Worm (Caenorhabditis elegans) whole organism, L4/young adult: ENCODE measurements around the gene clec-171.

Experiments
- W03F9.2 ChIP-seq: fragments of 150-350 bp; optimal IDR thresholded peaks from 2 replicates; lab custom pipeline; 2014; ENCODE audit warnings: missing biosample characterization, missing genetic modification characterization
- dao-5 ChIP-seq: sonication (generic microtip); optimal IDR thresholded peaks from 2 replicates; lab custom pipeline; 2016; ENCODE audit warnings: missing genotype, missing genetic modification characterization, moderate library complexity, missing compliant biosample characterization
- him-1 ChIP-seq: sonication (generic microtip); optimal IDR thresholded peaks from 2 replicates; lab custom pipeline; 2016; ENCODE audit warnings: missing genotype, missing genetic modification reagents, missing genetic modification characterization, missing compliant biosample characterization

Gene clec-171

DNA sequence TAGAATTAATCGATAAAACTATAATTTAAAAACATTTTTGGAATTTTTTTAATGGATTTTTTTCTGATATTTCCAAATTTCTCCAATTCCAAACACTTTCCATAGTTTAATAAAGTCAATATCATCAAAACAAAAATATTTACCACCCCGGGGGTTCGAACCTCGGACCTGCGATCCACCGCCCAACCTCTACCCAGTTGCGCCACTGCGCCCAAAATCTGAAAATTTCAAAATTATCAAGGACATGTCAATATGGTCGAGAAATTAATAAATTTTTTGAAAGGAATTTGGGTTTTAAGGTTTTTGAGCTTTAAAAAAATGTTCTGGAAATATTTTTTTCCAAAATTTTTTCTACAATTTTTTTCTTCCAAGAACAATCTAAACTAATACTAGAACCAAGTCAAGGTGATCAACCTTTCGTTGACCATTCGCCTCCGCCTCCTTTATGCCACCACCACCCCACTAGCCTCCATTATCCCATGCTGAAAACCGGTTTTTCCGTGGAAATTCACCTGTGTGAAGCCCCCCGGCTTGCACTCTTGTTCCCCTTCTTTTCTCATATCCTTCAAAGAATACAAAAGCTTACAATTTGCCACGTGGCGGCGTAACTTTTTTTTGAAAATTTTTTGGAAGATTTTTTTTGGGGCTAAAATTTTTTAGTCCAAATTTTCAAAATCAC lies 45.4 kb downstream of the clec-171 start:
- no peak for TF ChIP-seq dao-5
- no peak for TF ChIP-seq W03F9.2 (tag; lab: Kevin White, UChicago)
- TF ChIP-seq him-1 (tag; lab: Kevin White, UChicago): no peak

DNA sequence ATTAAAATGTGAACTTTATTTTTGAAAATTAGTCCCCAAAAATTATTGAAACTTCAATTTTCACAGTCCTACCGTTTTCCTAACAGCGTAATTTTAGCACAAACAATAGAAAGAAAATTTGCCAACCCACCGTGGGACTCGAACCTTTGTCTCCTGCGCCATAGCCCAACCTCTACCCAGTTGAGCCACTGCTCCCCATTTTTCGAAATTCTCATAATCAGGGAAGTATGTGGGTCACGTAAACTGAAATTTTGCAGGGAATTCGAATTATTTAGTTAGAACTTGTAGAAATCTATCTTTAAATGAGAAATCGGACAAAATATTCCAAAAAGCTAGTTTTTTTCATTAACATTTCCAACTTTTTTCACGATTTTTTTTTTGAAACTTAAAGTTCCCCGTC lies 46.8 kb downstream of the clec-171 start:
- no peak for TF ChIP-seq W03F9.2 (tag; lab: Kevin White, UChicago)
- TF ChIP-seq him-1 (tag; lab: Kevin White, UChicago): no peak
- no peak for TF ChIP-seq dao-5

DNA sequence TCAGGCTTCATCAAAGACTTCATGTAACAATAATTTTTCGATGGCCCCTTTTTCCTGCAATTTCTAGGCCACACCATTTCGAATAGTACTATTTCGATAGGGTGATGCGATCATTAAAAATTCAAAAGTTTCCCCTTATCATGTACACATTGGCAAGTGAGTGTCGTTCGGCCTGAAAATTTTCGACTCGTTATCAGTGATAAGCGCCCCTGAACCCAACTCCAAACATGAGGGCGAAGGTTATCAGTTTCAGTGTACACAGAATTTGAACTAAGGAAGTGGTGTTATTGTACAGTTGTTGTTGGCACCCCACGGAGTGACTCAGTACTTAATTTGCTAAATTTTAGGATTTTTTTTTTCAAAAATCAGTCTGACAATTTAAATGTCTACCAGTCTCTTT lies 48.2 kb downstream of the clec-171 start:
- no peak for TF ChIP-seq him-1 (tag; lab: Kevin White, UChicago)
- no peak for TF ChIP-seq W03F9.2 (tag; lab: Kevin White, UChicago)
- TF ChIP-seq dao-5: no peak

DNA sequence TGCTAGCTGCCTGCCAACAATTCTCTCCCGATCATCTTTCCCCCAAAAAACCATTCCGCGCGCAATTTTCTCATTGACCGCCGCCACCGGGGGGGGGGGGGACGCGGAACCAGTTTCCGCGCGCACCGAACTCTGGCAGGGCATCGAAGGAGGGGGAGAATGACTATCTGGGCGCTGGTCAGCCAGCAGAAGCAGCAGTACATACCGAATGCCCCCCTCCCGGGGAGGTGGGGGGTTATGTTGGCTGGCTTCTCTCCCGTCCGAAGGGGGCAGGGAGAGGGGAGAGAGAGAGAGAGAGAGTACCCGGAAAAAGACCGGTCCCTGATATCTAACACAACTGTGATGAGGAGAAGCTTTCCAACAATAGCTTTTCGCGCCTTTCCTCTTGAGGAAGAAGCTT lies 49.5 kb downstream of the clec-171 start:
- no peak for TF ChIP-seq him-1 (tag; lab: Kevin White, UChicago)

DNA sequence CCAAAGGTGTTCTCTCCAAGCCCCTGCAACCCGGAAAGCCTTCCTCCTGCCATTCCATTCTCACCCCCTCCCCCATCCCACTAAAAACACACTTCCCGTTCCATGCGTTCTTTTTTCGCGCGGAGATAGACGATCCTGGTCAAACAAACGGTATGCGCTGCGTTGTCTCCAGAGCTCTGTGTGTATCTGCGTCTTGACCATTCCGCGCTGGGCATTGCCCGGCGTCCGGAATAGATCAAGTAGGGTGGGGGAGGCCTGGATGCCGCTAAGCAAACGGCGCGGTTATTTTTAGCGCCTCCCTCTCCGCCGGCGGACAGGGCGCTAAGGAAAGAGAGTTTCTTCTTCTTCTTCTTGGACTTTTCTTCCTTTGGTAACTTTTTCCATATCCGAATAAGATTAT lies 51.9 kb downstream of the clec-171 start:
- no peak for TF ChIP-seq him-1 (tag; lab: Kevin White, UChicago)
- TF ChIP-seq dao-5: no peak
- no peak for TF ChIP-seq W03F9.2 (tag; lab: Kevin White, UChicago)
